Fruit fly (Drosophila melanogaster) Kc167 (cell line): ENCODE measurements around the gene r-l.

ENCODE experiments used
- Myc ChIP-seq: fragments of >200 bp; optimal IDR thresholded peaks from 2 replicates; lab custom pipeline; 2017; ENCODE audit warnings: missing external identifiers
- Sin3A ChIP-seq: fragments of >200 bp; optimal IDR thresholded peaks from 2 replicates; lab custom pipeline; 2018; ENCODE audit warnings: missing external identifiers
- h ChIP-seq: fragments of >200 bp; optimal IDR thresholded peaks from 3 replicates; lab custom pipeline; 2018; ENCODE audit warnings: missing external identifiers
- insv ChIP-seq: fragments of >200 bp; optimal IDR thresholded peaks from 3 replicates; lab custom pipeline; 2018; ENCODE audit warnings: missing external identifiers
- psq ChIP-seq: fragments of >200 bp; optimal IDR thresholded peaks from 2 replicates; lab custom pipeline; 2017; ENCODE audit warnings: missing external identifiers
- ttk ChIP-seq: sonication (Bioruptor generic); optimal IDR thresholded peaks from 2 replicates; lab custom pipeline; 2017; ENCODE audit warnings: missing external identifiers

Gene r-l

DNA sequence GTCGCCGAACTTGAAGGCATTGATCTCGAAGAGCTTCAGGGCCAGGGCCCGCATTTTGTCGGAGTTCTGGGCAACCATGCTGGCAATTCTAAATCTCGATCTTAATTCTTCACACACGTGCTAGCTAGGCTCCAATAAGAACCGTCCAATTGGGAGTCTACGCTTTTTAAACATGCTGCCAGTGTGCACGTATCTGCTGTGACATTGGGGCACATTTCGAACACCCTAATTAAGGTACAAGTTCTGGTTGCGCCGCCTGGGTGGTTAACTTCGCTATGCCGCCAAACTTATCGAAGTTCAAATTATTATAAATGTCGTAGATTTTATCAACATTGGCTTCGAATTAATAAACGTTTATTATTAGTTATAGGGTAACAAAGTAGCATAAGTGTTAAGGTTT, at the start of gene r-l:
Gene r-l, minus strand, starts transcription at position 179 of the 400 bp plus-strand sequence.
- TF ChIP-seq insv (no peak), h (lab: Kevin White, UChicago) (no peak), ttk (lab: Kevin White, UChicago) (no peak)

DNA sequence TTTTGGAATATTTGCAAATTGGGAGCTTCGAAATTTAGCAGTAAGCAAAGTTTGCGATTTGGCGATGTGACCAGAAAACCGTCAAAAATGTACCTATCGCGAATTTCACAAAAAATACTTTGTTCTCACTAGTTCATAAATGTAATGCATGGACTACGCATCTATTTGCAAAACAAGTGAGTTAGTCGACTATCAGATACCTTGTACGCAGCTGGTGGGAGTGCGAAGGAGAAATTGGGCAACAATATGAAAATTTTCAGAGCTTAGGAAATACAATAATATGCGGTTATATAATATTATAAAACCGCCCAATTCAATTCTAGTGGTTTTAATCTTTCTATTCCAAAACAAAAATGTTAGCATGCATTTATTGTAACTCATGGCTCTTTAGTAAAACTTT, 45.7 kb upstream of the r-l start, which contains the start of gene Bdbt:
Gene Bdbt, minus strand, starts transcription at position 73 of the 400 bp plus-strand sequence.
- TF ChIP-seq insv (no peak), h (lab: Kevin White, UChicago) (no peak), Sin3A (lab: Kevin White, UChicago) (no peak), psq (no peak)

DNA sequence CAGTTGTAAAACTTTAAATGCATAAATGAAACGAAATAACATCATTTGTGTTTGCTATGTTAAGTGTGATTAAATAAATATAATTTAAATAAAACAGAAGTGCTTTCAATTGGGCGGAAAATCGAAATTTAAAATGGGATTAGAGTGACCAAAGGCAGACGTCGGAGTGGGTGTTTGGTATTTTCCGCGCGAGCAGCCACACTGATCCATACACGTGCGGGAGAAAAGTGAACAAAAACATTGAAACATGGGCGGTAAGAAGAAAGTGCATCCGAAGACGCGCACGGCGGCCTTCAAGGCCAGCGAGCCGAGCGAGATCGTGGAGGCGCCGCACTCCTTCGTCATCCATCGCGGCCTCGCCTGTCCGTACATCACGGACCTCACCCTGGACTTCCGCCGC, 42.9 kb upstream of the r-l start, which contains the start of gene ppan:
Gene ppan, plus strand, starts transcription at position 198 of the 400 bp plus-strand sequence.
- no peak for TF ChIP-seq h (lab: Kevin White, UChicago)
- no peak for TF ChIP-seq Myc (lab: Kevin White, UChicago)
- TF ChIP-seq psq, result no peak
- TF ChIP-seq Sin3A (lab: Kevin White, UChicago), result no peak
- TF ChIP-seq insv, result no peak
- no peak for TF ChIP-seq ttk (lab: Kevin White, UChicago)

DNA sequence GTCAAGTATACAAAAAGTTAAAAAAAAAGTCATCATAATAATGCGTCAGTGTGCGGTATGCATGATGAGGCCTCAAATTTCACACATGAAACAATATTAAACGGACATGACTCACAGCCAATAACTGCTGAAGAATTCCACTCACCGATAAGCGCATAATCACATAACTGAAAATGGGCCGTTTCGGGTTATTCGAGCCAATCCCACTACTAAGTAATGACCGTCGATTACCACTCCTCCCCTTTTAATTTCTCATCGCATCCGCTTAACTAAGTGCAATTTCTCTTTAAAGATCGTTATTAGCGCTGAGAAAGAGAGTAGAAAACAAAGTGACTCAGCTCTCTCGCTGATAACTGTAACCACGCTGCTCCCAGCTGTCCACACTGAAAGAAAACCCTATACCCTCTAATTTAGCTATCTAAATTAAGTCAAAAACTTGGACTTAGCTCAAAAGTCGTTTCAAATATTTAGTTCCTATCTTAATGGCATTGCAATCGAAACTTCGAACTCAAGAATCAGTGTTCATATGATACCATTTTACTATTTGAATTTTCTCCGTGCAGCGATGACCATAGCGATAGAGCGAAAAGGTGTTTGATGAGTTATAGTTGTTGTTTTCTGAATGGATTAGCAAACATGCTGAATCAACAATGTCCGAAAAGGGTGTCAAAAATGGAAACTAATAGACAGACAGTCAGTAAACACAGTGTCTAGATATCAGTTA, 39.8 kb upstream of the r-l start:
- TF ChIP-seq psq, result no peak
- no peak for TF ChIP-seq ttk (lab: Kevin White, UChicago)
- TF ChIP-seq Myc (lab: Kevin White, UChicago), result no peak
- TF ChIP-seq Sin3A (lab: Kevin White, UChicago), result no peak
- TF ChIP-seq insv, result no peak
- TF ChIP-seq h (lab: Kevin White, UChicago), result no peak

DNA sequence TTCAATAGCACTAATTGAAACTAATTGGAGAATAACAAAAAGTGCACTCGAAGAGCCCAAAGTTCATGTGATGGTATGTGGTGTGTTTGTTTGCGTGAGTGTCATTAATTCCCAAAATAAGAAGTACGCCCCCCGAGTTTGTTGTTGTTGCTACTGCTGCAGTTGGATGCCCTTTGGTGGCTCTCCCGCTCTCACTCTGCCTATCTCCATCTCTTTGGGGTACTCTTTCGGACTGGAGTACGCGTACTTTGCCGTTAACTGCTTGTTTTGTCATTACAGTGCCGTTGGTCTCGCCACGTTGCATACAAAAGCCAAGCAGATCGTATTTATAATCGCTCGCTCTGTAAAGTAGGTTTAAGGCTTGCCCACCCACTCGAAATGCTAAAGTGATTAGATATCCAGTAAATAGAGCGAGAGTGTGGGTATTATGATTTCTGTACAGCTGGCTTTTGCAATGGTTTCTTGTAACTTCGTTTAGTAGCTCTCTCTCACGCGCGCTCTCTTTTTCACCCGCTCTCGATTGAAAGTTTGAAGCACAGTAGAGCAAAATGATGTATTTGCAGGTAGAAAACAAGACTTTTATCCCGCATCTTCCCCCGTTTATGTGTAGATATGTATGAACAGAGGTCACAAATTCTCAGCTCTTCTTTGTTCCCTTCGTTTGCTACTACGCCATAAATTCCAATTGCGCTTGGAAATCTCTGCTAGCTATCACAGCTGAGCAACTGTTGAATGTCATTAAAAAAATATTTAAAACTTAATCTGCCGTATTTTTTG, 39.0 kb upstream of the r-l start:
- TF ChIP-seq Sin3A (lab: Kevin White, UChicago), result no peak

DNA sequence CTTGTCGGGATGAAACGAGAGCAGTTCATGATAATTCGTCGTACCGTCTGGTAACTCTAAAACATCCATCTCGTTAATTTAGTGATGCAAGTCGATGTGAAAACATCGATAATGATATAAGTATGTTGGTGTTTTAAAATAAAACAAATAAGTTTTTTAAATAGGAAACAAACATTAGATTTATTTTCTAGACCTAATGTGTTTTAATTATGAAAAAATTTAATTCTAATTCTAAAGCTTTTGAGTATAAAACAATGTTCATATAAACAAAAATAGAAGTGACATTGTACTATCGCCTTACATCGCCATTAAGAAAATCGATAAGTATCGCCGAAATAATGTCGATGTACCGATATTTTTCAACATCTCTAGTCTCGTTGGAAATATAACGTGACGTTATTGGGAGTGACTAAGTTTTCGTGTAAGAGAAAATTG, 37.9 kb upstream of the r-l start, which contains the start of gene Rab11:
Gene Rab11, plus strand, starts transcription at position 363 of the 435 bp plus-strand sequence.
- TF ChIP-seq psq (no peak), Myc (lab: Kevin White, UChicago) (no peak), Sin3A (lab: Kevin White, UChicago) (no peak), h (lab: Kevin White, UChicago) (no peak), ttk (lab: Kevin White, UChicago) (no peak), insv (no peak)

DNA sequence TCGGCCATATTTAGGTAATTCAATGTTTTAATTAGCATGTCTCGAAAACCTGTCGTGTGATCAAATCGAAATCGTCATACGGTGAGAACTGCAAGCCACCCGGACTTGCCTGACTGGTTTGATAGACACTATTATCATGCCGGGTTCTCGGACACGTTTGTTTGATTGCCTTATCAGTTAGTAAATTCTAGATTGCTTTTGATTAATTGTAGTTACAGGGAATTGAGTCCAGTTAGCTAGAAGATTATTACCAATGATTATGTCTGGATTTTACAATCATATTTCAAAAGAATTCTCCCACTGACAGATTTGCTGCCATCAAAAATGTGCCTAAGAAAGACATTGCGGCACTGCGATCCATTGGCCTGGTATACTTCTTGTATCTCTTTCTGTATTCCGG, 36.6 kb upstream of the r-l start:
- TF ChIP-seq psq, result no peak
- TF ChIP-seq Myc (lab: Kevin White, UChicago), result no peak
- TF ChIP-seq h (lab: Kevin White, UChicago), result no peak
- TF ChIP-seq Sin3A (lab: Kevin White, UChicago), result no peak
- no peak for TF ChIP-seq ttk (lab: Kevin White, UChicago)
- no peak for TF ChIP-seq insv

DNA sequence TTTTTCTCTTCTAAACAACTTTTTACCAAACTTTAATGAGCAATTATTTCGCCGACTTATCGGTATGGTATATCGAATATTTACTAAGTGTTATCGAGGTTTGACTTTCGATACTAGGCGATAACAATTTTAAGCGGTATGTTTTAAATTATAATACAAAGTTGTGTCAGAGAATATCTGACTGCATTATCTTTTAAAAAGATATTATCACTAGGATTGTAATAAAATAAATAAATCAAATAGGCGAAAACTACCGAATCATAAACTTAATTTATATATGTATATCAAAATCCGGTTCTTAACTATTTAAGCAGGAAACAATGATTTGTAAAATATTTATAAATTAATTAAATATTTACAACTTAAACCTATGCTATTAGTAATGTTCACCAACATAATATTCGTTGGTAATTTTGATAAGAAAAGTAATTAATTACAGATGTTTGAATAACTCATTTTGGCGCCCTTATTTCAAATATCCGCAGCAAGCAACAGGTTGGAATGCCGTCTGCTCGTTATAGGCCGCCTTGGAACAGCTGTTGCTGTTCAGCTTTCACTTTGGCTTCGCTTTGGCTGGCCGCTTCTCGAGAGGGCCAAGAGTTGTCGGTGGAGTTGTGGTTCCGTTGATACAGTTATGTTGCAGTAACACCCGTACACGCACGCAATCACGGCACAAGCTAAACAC, 34.9 kb upstream of the r-l start, which contains the start of the genes Sec15 and rtet:
Gene Sec15, minus strand, starts transcription at position 66 of the 685 bp plus-strand sequence.
Gene rtet, plus strand, starts transcription at position 540 of the 685 bp plus-strand sequence.
- TF ChIP-seq h (lab: Kevin White, UChicago) (no peak), psq (peak; percentile 74)

DNA sequence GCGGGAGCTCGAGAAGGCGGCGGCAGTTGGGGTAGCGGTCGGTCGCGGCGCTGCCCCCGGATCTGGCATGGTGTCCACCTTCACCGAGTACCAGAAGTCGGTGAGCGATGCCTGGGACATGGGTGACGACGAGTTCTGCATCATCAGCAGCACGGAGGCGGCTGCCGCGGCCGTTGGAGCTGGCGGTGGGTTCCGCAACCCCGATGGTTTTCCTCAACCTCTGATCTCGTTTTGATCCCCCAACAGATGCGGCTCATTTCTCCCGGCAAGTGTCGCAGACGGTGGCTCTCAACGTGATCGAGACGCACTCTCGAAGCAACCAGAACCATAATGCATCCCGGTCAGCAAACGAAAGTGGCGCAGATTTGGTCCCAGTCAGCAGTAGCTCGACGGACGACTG, 29.4 kb upstream of the r-l start:
- TF ChIP-seq insv (no peak), ttk (lab: Kevin White, UChicago) (no peak), Sin3A (lab: Kevin White, UChicago) (no peak), psq (no peak), Myc (lab: Kevin White, UChicago) (no peak), h (lab: Kevin White, UChicago) (no peak)

DNA sequence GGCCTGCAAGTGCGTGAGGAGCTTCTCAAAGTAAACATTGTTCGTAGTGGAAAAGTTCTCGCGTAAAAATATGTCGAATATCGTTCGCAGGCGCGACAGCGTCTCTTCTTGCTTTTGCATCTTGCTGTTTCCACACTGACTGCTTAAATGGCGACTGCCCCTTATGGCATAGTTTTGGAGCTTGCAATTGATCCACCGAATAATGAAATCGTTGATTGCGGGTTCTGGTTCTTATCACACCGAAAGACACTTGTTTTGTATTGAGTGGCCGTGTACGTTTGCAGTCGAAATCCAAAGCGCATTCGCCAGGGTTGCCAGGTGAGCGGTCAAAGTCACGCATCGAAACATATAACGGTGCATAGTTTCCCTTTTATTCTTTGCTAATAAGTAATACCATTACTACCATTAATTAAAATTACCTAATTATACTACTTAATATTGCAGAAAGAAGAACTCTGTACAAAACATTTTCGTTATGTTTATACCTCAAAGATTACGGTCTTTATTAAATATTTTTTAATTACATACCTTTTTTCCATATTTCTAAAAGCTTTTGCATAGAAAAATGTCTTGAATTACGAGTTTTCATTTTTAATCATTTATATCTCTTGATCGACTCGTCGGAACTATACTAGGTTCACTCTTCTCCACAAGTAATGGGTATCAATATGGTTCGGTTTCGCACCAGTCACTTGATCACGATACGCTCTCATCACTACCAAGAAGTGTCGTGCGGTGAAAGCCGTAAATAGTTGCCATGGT, 28.5 kb upstream of the r-l start, which contains the start of the genes CG7044 and Tbc1d22:
Gene CG7044, minus strand, starts transcription at position 266 of the 762 bp plus-strand sequence.
Gene Tbc1d22, plus strand, starts transcription at position 747 of the 762 bp plus-strand sequence.
- TF ChIP-seq Sin3A (lab: Kevin White, UChicago) (peak; percentile 87), Myc (lab: Kevin White, UChicago) (no peak)

DNA sequence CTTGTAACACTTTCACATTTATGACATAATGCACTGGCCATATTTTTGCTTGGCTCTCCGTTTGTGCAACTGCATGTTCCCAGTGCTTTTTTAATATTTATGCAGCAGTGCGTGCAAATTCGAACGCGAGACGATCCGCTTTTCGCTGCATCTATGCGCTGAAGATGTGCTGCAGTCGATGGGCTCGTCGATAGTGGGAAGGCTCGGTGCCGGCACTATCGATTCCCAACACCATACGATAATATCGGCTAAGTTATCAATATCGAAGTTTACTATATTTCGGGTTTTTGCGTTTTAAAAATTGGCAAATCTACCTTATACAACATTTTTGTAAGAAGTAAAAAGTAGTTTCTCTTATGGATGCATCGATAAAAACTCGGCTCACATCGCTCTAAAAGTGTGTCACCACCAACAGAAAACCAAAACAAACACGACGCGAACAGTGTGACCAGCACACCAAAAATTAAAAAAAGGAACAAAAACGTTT, 24.6 kb upstream of the r-l start, which contains the start of gene RhoGAP93B:
Gene RhoGAP93B, minus strand, starts transcription at position 197 of the 487 bp plus-strand sequence.
- TF ChIP-seq Sin3A (lab: Kevin White, UChicago), result no peak
- no peak for TF ChIP-seq Myc (lab: Kevin White, UChicago)
- TF ChIP-seq psq, result no peak
- TF ChIP-seq insv, result no peak
- no peak for TF ChIP-seq ttk (lab: Kevin White, UChicago)
- TF ChIP-seq h (lab: Kevin White, UChicago), result no peak
